Fruit fly (Drosophila melanogaster) whole organism, prepupa: Measurements from ENCODE around the gene Fer3.

ENCODE experiments used
- CG10631 ChIP-seq: fragments of 200-800 bp; sonication (Bioruptor generic); optimal IDR thresholded peaks from 2 replicates; lab custom pipeline; 2016; ENCODE audit warnings: missing biosample characterization, missing genetic modification characterization
- CG10669 ChIP-seq: fragments of 200-800 bp; sonication (Bioruptor generic); optimal IDR thresholded peaks from 3 replicates; lab custom pipeline; 2018; ENCODE audit warnings: missing biosample characterization, mild to moderate bottlenecking, missing genetic modification characterization, moderate library complexity
- CG11294 ChIP-seq: fragments of 200-800 bp; sonication (Bioruptor generic); IDR thresholded peaks from 2 replicates; pipeline ENCODE4 v1.3.6; 2022; ENCODE audit warnings: missing biosample characterization, missing genetic modification characterization
- CG11762 ChIP-seq: fragments of 200-800 bp; sonication (Bioruptor generic); optimal IDR thresholded peaks from 3 replicates; lab custom pipeline; 2016; ENCODE audit warnings: missing biosample characterization, missing genetic modification characterization; ENCODE audit not compliant: insufficient read depth
- CG11902 ChIP-seq: fragments of 200-800 bp; sonication (Bioruptor generic); optimal IDR thresholded peaks from 3 replicates; lab custom pipeline; 2016; ENCODE audit warnings: missing biosample characterization, missing genetic modification characterization
- CG15336 ChIP-seq: fragments of 200-800 bp; sonication (Bioruptor generic); IDR thresholded peaks from 2 replicates; pipeline ENCODE4 v1.3.6; 2022; ENCODE audit warnings: missing biosample characterization, missing genetic modification characterization
- CG1621 ChIP-seq: fragments of 200-800 bp; sonication (Bioruptor generic); optimal IDR thresholded peaks from 3 replicates; lab custom pipeline; 2018; ENCODE audit warnings: missing biosample characterization, mild to moderate bottlenecking, missing genetic modification characterization
- CG16779 ChIP-seq: fragments of 200-800 bp; sonication (Bioruptor generic); optimal IDR thresholded peaks from 3 replicates; lab custom pipeline; 2017; ENCODE audit warnings: missing biosample characterization, mild to moderate bottlenecking, missing genetic modification characterization
- CG32006 ChIP-seq: fragments of 200-800 bp; sonication (Bioruptor generic); optimal IDR thresholded peaks from 3 replicates; lab custom pipeline; 2017; ENCODE audit warnings: missing biosample characterization, mild to moderate bottlenecking, missing genetic modification characterization
- CG3919 ChIP-seq: fragments of 200-800 bp; sonication (Bioruptor generic); optimal IDR thresholded peaks from 3 replicates; lab custom pipeline; 2016; ENCODE audit warnings: missing biosample characterization, missing genetic modification characterization
- CG4318 ChIP-seq: fragments of 200-800 bp; sonication (Bioruptor generic); optimal IDR thresholded peaks from 3 replicates; lab custom pipeline; 2017; ENCODE audit warnings: missing biosample characterization, mild to moderate bottlenecking, missing genetic modification characterization
- CG6163 ChIP-seq: fragments of 200-800 bp; sonication (Bioruptor generic); IDR thresholded peaks from 3 replicates; pipeline ENCODE4 v1.3.6; 2022; ENCODE audit warnings: missing biosample characterization, missing genetic modification characterization
- CG6276 ChIP-seq: fragments of 200-800 bp; sonication (Bioruptor generic); optimal IDR thresholded peaks from 2 replicates; lab custom pipeline; 2017; ENCODE audit warnings: missing biosample characterization, mild to moderate bottlenecking, missing genetic modification characterization
- CG6792 ChIP-seq: fragments of 200-800 bp; sonication (Bioruptor generic); optimal IDR thresholded peaks from 3 replicates; lab custom pipeline; 2016; ENCODE audit warnings: missing biosample characterization, missing genetic modification characterization
- CG6854 ChIP-seq: fragments of 200-800 bp; sonication (Bioruptor generic); optimal IDR thresholded peaks from 2 replicates; lab custom pipeline; 2017; ENCODE audit warnings: missing biosample characterization, mild to moderate bottlenecking, missing genetic modification characterization
- CG7368 ChIP-seq: fragments of 200-800 bp; sonication (Bioruptor generic); optimal IDR thresholded peaks from 3 replicates; lab custom pipeline; 2016; ENCODE audit warnings: missing biosample characterization, missing genetic modification characterization
- CG8319 ChIP-seq: fragments of 200-800 bp; sonication (Bioruptor generic); optimal IDR thresholded peaks from 3 replicates; lab custom pipeline; 2016; ENCODE audit warnings: missing biosample characterization, missing genetic modification characterization
- CG8632 ChIP-seq: fragments of 200-800 bp; sonication (Bioruptor generic); optimal IDR thresholded peaks from 3 replicates; lab custom pipeline; 2016; ENCODE audit warnings: missing biosample characterization, missing genetic modification characterization
- CG9139 ChIP-seq: fragments of 200-800 bp; sonication (Bioruptor generic); optimal IDR thresholded peaks from 3 replicates; lab custom pipeline; 2017; ENCODE audit warnings: missing biosample characterization, mild to moderate bottlenecking, missing genetic modification characterization
- Eip75B ChIP-seq: fragments of 200-800 bp; sonication (Bioruptor generic); optimal IDR thresholded peaks from 3 replicates; lab custom pipeline; 2016; ENCODE audit warnings: missing biosample characterization, missing genetic modification characterization
- Eip78C ChIP-seq: fragments of 200-800 bp; sonication (Bioruptor generic); peaks from one replicate; lab custom pipeline; 2016; ENCODE audit warnings: missing biosample characterization, missing genetic modification characterization
- Eip93F ChIP-seq: fragments of 200-800 bp; sonication (Bioruptor generic); optimal IDR thresholded peaks from 2 replicates; lab custom pipeline; 2016; ENCODE audit warnings: missing biosample characterization, mild to moderate bottlenecking, missing genetic modification characterization
- Ets96B ChIP-seq: fragments of 200-800 bp; optimal IDR thresholded peaks from 2 replicates; lab custom pipeline; 2019; ENCODE audit warnings: missing biosample characterization, mild to moderate bottlenecking, missing genetic modification characterization, moderate library complexity
- Gug ChIP-seq: fragments of 200-800 bp; sonication (Bioruptor generic); IDR thresholded peaks from 2 replicates; pipeline ENCODE4 v1.3.6; 2022; ENCODE audit warnings: missing biosample characterization, missing genetic modification characterization
- Hr39 ChIP-seq: fragments of 200-800 bp; sonication (Bioruptor generic); optimal IDR thresholded peaks from 2 replicates; lab custom pipeline; 2016; ENCODE audit warnings: missing biosample characterization, missing genetic modification characterization
- Hr4 ChIP-seq: fragments of 200-800 bp; sonication (Bioruptor generic); optimal IDR thresholded peaks from 3 replicates; lab custom pipeline; 2016; ENCODE audit warnings: missing biosample characterization, missing genetic modification characterization
- Met ChIP-seq: fragments of 200-800 bp; sonication (Bioruptor generic); optimal IDR thresholded peaks from 3 replicates; lab custom pipeline; 2016; ENCODE audit warnings: missing biosample characterization, missing genetic modification characterization
- Smox ChIP-seq: fragments of 200-800 bp; sonication (Bioruptor generic); optimal IDR thresholded peaks from 3 replicates; lab custom pipeline; 2016; ENCODE audit warnings: missing biosample characterization, missing genetic modification characterization
- Sox102F ChIP-seq: fragments of 200-800 bp; sonication (Bioruptor generic); optimal IDR thresholded peaks from 2 replicates; lab custom pipeline; 2016; ENCODE audit warnings: missing biosample characterization, mild to moderate bottlenecking, missing genetic modification characterization
- Sox15 ChIP-seq: fragments of 200-800 bp; sonication (Bioruptor generic); optimal IDR thresholded peaks from 3 replicates; lab custom pipeline; 2016; ENCODE audit warnings: missing biosample characterization, missing genetic modification characterization
- achi ChIP-seq: fragments of 200-800 bp; sonication (Bioruptor generic); optimal IDR thresholded peaks from 3 replicates; lab custom pipeline; 2016; ENCODE audit warnings: missing biosample characterization, missing genetic modification characterization
- dsx ChIP-seq: fragments of 200-800 bp; optimal IDR thresholded peaks from 3 replicates; lab custom pipeline; 2019; ENCODE audit warnings: missing biosample characterization, mild to moderate bottlenecking, missing genetic modification characterization, moderate library complexity; ENCODE audit not compliant: poor library complexity, severe bottlenecking
- eg ChIP-seq: fragments of 200-800 bp; sonication (Bioruptor generic); IDR thresholded peaks from 3 replicates; pipeline ENCODE4 v1.3.6; 2022; ENCODE audit warnings: missing biosample characterization, missing genetic modification characterization
- esn ChIP-seq: fragments of 200-800 bp; sonication (Bioruptor generic); optimal IDR thresholded peaks from 2 replicates; lab custom pipeline; 2016; ENCODE audit warnings: missing biosample characterization, mild to moderate bottlenecking, missing genetic modification characterization, moderate library complexity
- fd59A ChIP-seq: fragments of 200-800 bp; sonication (Bioruptor generic); optimal IDR thresholded peaks from 2 replicates; lab custom pipeline; 2017; ENCODE audit warnings: missing biosample characterization, mild to moderate bottlenecking, missing genetic modification characterization, missing genetic modification reagents
- fd85E ChIP-seq: fragments of 200-800 bp; sonication (Bioruptor generic); optimal IDR thresholded peaks from 3 replicates; lab custom pipeline; 2016; ENCODE audit warnings: missing biosample characterization, missing genetic modification characterization
- fkh ChIP-seq: fragments of 200-800 bp; sonication (Bioruptor generic); optimal IDR thresholded peaks from 3 replicates; lab custom pipeline; 2017; ENCODE audit warnings: missing biosample characterization, mild to moderate bottlenecking, missing genetic modification characterization, moderate library complexity
- lz ChIP-seq: fragments of 200-800 bp; sonication (Bioruptor generic); optimal IDR thresholded peaks from 3 replicates; lab custom pipeline; 2016; ENCODE audit warnings: missing biosample characterization, missing genetic modification characterization
- net ChIP-seq: fragments of 200-800 bp; sonication (Bioruptor generic); optimal IDR thresholded peaks from 3 replicates; lab custom pipeline; 2016; ENCODE audit warnings: missing biosample characterization, missing genetic modification characterization
- pdm3 ChIP-seq: fragments of 200-800 bp; sonication (Bioruptor generic); optimal IDR thresholded peaks from 3 replicates; lab custom pipeline; 2016; ENCODE audit warnings: missing biosample characterization, missing genetic modification characterization
- salr ChIP-seq, 2 experiments: fragments of 200-800 bp; sonication (Bioruptor generic); optimal IDR thresholded peaks; 3 replicates each; lab custom pipeline; 2016 to 2018; ENCODE audit warnings: missing biosample characterization in 2 of 2, missing genetic modification characterization in 2 of 2, mild to moderate bottlenecking in 1 of 2
- spab ChIP-seq: fragments of 200-800 bp; sonication (Bioruptor generic); optimal IDR thresholded peaks from 2 replicates; lab custom pipeline; 2017; ENCODE audit warnings: missing biosample characterization, mild to moderate bottlenecking, missing genetic modification characterization, missing genetic modification reagents
- ss ChIP-seq, 2 experiments: fragments of 200-800 bp; sonication (Bioruptor generic); optimal IDR thresholded peaks; 2 replicates in 1 of 2; 3 replicates in 1 of 2; lab custom pipeline; 2017 to 2018; ENCODE audit warnings: mild to moderate bottlenecking in 2 of 2, missing biosample characterization in 2 of 2, missing genetic modification characterization in 2 of 2, moderate library complexity in 1 of 2
- svp ChIP-seq: fragments of 200-800 bp; sonication (Bioruptor generic); peaks from one replicate; lab custom pipeline; 2016; ENCODE audit warnings: missing biosample characterization, missing genetic modification characterization
- topi ChIP-seq: fragments of 200-800 bp; sonication (Bioruptor generic); optimal IDR thresholded peaks from 3 replicates; lab custom pipeline; 2016; ENCODE audit warnings: missing biosample characterization, missing genetic modification characterization
- vri ChIP-seq: fragments of 200-800 bp; sonication (Bioruptor generic); optimal IDR thresholded peaks from 3 replicates; lab custom pipeline; 2016; ENCODE audit warnings: missing biosample characterization, mild to moderate bottlenecking, missing genetic modification characterization

Fer3 gene

DNA sequence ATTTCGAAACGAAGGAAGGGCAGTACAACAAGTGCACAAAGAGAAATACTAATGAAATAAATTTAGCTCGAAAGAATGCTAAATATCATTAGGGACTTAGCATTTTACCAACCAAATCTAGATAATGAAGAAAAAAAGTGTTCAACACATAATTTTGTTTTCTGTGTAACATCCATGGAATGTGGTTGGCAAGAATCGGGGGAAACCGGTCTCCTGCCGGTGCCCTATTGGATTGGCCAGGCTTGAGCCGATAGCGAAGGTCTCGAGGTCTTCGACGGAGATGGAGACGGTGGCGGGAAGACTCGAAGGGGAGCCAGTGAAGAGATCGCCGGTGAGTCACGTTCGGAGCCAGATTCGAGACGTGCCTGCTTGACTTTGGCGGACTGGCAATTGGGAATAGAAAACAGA lies 36.3 kb downstream of the Fer3 start (continued):
- TF ChIP-seq ss (GFP tag; optimal IDR thresholded peaks at IDR 0.05; lab: Kevin White, UChicago) (peak; percentile 82 to 86), CG6163 (peak; percentile 89), CG4318 (GFP tag; lab: Kevin White, UChicago) (peak; percentile 25), CG10669 (peak; percentile 88), pdm3 (GFP tag; lab: Kevin White, UChicago) (peak; percentile 87), CG11762 (GFP tag; lab: Kevin White, UChicago) (peak; percentile 77), net (GFP tag; lab: Kevin White, UChicago) (peak; percentile 86), CG16779 (tag; lab: Kevin White, UChicago) (peak; percentile 53), Hr4 (GFP tag; lab: Kevin White, UChicago) (peak; percentile 60), Met (GFP tag; lab: Kevin White, UChicago) (peak; percentile 91), Gug (GFP tag; lab: Robert Waterston, UW) (peak; percentile 57), CG6854 (GFP tag; lab: Kevin White, UChicago) (peak; percentile 69), CG8319 (GFP tag; lab: Kevin White, UChicago) (peak; percentile 83), CG6276 (GFP tag; lab: Kevin White, UChicago) (peak; percentile 47), CG8632 (GFP tag; lab: Kevin White, UChicago) (peak; percentile 76), vri (GFP tag; lab: Kevin White, UChicago) (peak; percentile 90), CG10631 (GFP tag; lab: Kevin White, UChicago) (peak; percentile 84), CG15336 (peak; percentile 75), Eip78C (GFP tag; lab: Kevin White, UChicago) (peak; percentile 98), eg (GFP tag; lab: Robert Waterston, UW) (peak; percentile 75), Hr39 (peak; percentile 85), salr (GFP tag; optimal IDR thresholded peaks at IDR 0.05; lab: Kevin White, UChicago) (peak; percentile 47 to 70), Eip75B (GFP tag; lab: Kevin White, UChicago) (peak; percentile 91), Eip93F (peak; percentile 10), CG32006 (GFP tag; lab: Kevin White, UChicago) (peak; percentile 69), lz (GFP tag; lab: Kevin White, UChicago) (peak; percentile 84), CG11902 (GFP tag; lab: Kevin White, UChicago) (peak; percentile 64), esn (GFP tag; lab: Kevin White, UChicago) (peak; percentile 91)

DNA sequence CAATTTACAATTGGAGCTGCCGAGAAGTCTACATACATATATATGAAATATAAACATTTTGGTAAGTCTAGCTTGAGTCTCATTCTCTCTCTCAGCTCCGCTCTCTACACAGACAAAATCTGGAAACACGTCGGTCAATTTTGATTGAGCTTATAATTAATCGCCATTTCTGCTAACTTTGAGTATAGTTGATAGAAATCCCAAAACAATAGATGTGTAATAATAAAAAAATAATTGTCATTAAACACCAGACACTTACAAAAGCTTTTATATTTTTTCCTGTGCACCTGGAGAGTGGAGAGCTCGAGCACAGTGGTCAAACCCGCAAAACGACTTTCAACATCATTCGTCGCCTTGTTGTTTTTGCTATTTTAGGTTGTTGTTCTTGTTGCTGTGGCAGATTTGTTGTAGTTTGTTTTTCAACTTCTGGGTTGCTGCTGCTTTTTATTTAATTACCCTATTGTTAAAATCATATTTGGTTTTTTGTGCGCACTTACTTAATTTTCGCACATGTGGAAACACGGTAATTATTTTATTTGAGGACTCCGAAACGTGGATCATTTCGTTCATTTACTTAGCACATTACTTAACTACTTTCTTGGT lies 37.4 kb downstream of the Fer3 start:
- TF ChIP-seq CG7368 (GFP tag; lab: Kevin White, UChicago) (peak; percentile 99), eg (GFP tag; lab: Robert Waterston, UW) (peak; percentile 99), topi (peak; percentile 99), Gug (GFP tag; lab: Robert Waterston, UW) (peak; percentile 98), CG11294 (peak; percentile 98), CG3919 (GFP tag; lab: Kevin White, UChicago) (peak; percentile 99), CG4318 (GFP tag; lab: Kevin White, UChicago) (peak; percentile 98), Hr39 (peak; percentile 98), CG6276 (GFP tag; lab: Kevin White, UChicago) (peak; percentile 99), Smox (GFP tag; lab: Kevin White, UChicago) (peak; percentile 98), CG9139 (peak; percentile 97), CG11762 (GFP tag; lab: Kevin White, UChicago) (peak; percentile 98), CG1621 (peak; percentile 98), achi (GFP tag; lab: Kevin White, UChicago) (peak; percentile 99), Met (GFP tag; lab: Kevin White, UChicago) (peak; percentile 99), Sox15 (GFP tag; lab: Kevin White, UChicago) (peak; percentile 98), dsx (peak; percentile 98), Eip78C (GFP tag; lab: Kevin White, UChicago) (peak; percentile 100), Ets96B (tag; lab: Kevin White, UChicago) (peak; percentile 99), fkh (GFP tag; lab: Kevin White, UChicago) (peak; percentile 17), CG32006 (GFP tag; lab: Kevin White, UChicago) (peak; percentile 99), Eip93F (peak; percentile 96), svp (GFP tag; lab: Kevin White, UChicago) (peak; percentile 99), spab (GFP tag; lab: Kevin White, UChicago) (peak; percentile 99), net (GFP tag; lab: Kevin White, UChicago) (peak; percentile 99), fd85E (GFP tag; lab: Kevin White, UChicago) (peak; percentile 95), CG6792 (GFP tag; lab: Kevin White, UChicago) (peak; percentile 99), fd59A (GFP tag; lab: Kevin White, UChicago) (peak; percentile 99), CG10631 (GFP tag; lab: Kevin White, UChicago) (peak; percentile 99), Sox102F (GFP tag; lab: Kevin White, UChicago) (peak; percentile 99), Hr4 (GFP tag; lab: Kevin White, UChicago) (peak; percentile 99), esn (GFP tag; lab: Kevin White, UChicago) (peak; percentile 99), Eip75B (GFP tag; lab: Kevin White, UChicago) (peak; percentile 99)
